Fruit fly (Drosophila melanogaster) ovary, adult (tissue): Measurements from ENCODE around the gene LanB2.
A peak's percentile ranks its signal among the peaks of the same experiment; 100 is the strongest.

Source experiments
- CG17801 ChIP-seq: fragments of 200-800 bp; optimal IDR thresholded peaks from 2 replicates; lab custom pipeline; 2019; ENCODE audit warnings: missing biosample characterization, mild to moderate bottlenecking, missing genetic modification characterization, moderate library complexity; ENCODE audit not compliant: partially characterized antibody

Gene LanB2

dm6 chr3L:9629910-9630309 lies 15.2 kb downstream of the LanB2 start:
- TF ChIP-seq CG17801 (GFP tag; lab: Kevin White, UChicago), result peak; percentile 12

- no peak for TF ChIP-seq CG17801 (GFP tag; lab: Kevin White, UChicago)
Measured at dm6 chr3L:9637812-9638211, 23.1 kb downstream of the LanB2 start, which contains the start of gene CG8329. Gene CG8329 (plus strand): TSS chr3L:9638112.

dm6 chr3L:9638971-9639370 lies 24.3 kb downstream of the LanB2 start, which contains the start of gene CG18179:
Gene CG18179 (plus strand): TSS chr3L:9639271.
- no peak for TF ChIP-seq CG17801 (GFP tag; lab: Kevin White, UChicago)

- TF ChIP-seq CG17801 (GFP tag; lab: Kevin White, UChicago), result no peak
Measured at dm6 chr3L:9640713-9641112, 26.0 kb downstream of the LanB2 start, which contains the start of gene CG18180. Gene CG18180 (plus strand): TSS chr3L:9641013.

dm6 chr3L:9643762-9644161 lies 29.0 kb downstream of the LanB2 start, which contains the start of gene CNMaR:
Gene CNMaR (plus strand): TSS chr3L:9644109.
- TF ChIP-seq CG17801 (GFP tag; lab: Kevin White, UChicago), result no peak

- TF ChIP-seq CG17801 (GFP tag; lab: Kevin White, UChicago), result no peak
Measured at dm6 chr3L:9671372-9671771, 56.7 kb downstream of the LanB2 start.
